Worm (Caenorhabditis elegans) whole organism, L4/young adult: ENCODE measurements around the gene cox-6B.

Experiments
- W03F9.2 ChIP-seq: fragments of 150-350 bp; optimal IDR thresholded peaks from 2 replicates; lab custom pipeline; 2014; ENCODE audit warnings: missing biosample characterization, missing genetic modification characterization
- dao-5 ChIP-seq: sonication (generic microtip); optimal IDR thresholded peaks from 2 replicates; lab custom pipeline; 2016; ENCODE audit warnings: missing genotype, missing genetic modification characterization, moderate library complexity, missing compliant biosample characterization
- him-1 ChIP-seq: sonication (generic microtip); optimal IDR thresholded peaks from 2 replicates; lab custom pipeline; 2016; ENCODE audit warnings: missing genotype, missing genetic modification reagents, missing genetic modification characterization, missing compliant biosample characterization

ce11 chrIII:2759308-2759707 is 59.8 kb downstream of the cox-6B start:
- TF ChIP-seq him-1 (tag; lab: Kevin White, UChicago) (no peak), W03F9.2 (tag; lab: Kevin White, UChicago) (no peak), dao-5 (tag; lab: Kevin White, UChicago) (no peak)
